Fruit fly (Drosophila melanogaster): ENCODE data around the gene mRpL47.

mRpL47 gene

DNA sequence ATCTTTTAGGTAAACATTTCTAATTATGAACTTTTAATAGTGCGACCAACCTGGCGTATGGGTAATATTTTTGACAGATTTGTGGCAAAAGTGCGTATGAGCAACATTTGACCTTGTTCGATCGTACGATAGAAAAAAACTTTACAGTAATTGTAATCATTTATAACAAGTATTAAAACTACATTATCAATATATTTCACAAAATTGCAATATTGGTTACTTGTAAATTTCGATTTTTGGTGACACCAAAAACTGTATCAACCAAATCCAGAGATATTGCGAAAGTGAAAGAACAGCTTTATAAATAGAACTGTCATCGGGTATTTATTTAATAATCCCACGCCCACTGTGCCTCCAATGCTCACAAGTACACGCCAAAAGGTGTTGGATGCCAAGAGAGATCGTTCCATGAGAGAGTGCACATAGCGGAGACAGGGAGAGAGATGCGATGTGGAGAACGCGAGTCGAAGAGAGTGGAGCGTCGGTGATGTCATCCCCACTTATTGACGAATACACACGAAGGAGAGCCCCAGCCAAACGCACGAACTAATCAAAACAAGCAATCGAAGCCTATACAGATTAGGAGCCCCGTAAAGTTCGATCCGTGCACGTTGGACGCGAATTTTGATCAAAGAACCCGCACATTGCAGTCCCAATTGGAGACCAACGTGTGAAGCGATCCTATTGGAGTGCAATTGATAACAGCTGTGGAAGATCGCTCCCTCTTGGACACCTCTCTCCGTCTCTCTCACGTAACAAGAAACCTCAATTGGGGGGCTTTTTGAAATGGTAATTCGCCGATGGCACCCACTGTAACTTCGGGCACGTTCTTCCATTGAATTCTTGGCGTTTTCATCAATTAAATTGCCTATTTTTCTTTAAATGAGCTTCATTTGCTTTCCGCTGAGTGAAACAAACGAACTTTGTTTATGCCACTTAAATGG is 17.7 kb upstream of the mRpL47 start (continued):
- peak; percentile 89 for TF ChIP-seq Blimp-1 (GFP tag; optimal IDR thresholded peaks at IDR 0.05)
- TF ChIP-seq Oaz (GFP tag; IDR thresholded peaks at IDR 0.05), result peak; percentile 75
- peak; percentile 94 for TF ChIP-seq CG4820 (GFP tag; optimal IDR thresholded peaks at IDR 0.05)
- TF ChIP-seq Sry-β (GFP tag; optimal IDR thresholded peaks at IDR 0.05), result peak; percentile 71
- peak; percentile 61 for TF ChIP-seq CG43689 (GFP tag; IDR thresholded peaks at IDR 0.05)
- peak; percentile 90 for TF ChIP-seq CG16863 (GFP tag; optimal IDR thresholded peaks at IDR 0.05)
- peak; percentile 85 for TF ChIP-seq CG3838 (GFP tag; optimal IDR thresholded peaks at IDR 0.05)
- peak; percentile 89 for TF ChIP-seq CG12769 (tag; optimal IDR thresholded peaks at IDR 0.05)
- peak; percentile 81; the same call in 1 of the 2 replicates for TF ChIP-seq CG31224 (GFP tag; IDR thresholded peaks at IDR 0.05)
- TF ChIP-seq tio (GFP tag; optimal IDR thresholded peaks at IDR 0.05), result peak; percentile 97
- TF ChIP-seq CG13296 (GFP tag; optimal IDR thresholded peaks at IDR 0.05), result peak; percentile 98
- no peak for TF ChIP-seq Sin3A (optimal IDR thresholded peaks at IDR 0.05)
- no peak for TF ChIP-seq ato (GFP tag; IDR thresholded peaks at IDR 0.05; ENCODE audit: partially characterized antibody)
- peak; percentile 95 for TF ChIP-seq gcm (GFP tag; optimal IDR thresholded peaks at IDR 0.05)
- peak; percentile 98 for TF ChIP-seq CoRest (tag; optimal IDR thresholded peaks at IDR 0.05)
- TF ChIP-seq H15 (GFP tag; IDR thresholded peaks at IDR 0.05), result peak; percentile 79; the same call in 2 of the 3 replicates
- TF ChIP-seq da (GFP tag; optimal IDR thresholded peaks at IDR 0.05), result peak; percentile 66
- peak; percentile 53 for TF ChIP-seq yki (optimal IDR thresholded peaks at IDR 0.05)
- TF ChIP-seq CG17568 (GFP tag; optimal IDR thresholded peaks at IDR 0.05), result peak; percentile 87
- TF ChIP-seq CG4854 (GFP tag; optimal IDR thresholded peaks at IDR 0.05), result peak; percentile 93
- TF ChIP-seq danr (GFP tag; IDR thresholded peaks at IDR 0.05), result peak; percentile 92
- no peak for TF ChIP-seq hbn (GFP tag; IDR thresholded peaks at IDR 0.05; ENCODE audit: partially characterized antibody)
- TF ChIP-seq Ada2b (GFP tag; IDR thresholded peaks at IDR 0.05), result peak; percentile 83
- peak in 1 of 2 experiments; percentile 70 for TF ChIP-seq crp (GFP tag; optimal IDR thresholded peaks at IDR 0.05)
- TF ChIP-seq Neu2 (GFP tag; optimal IDR thresholded peaks at IDR 0.05; ENCODE audit: borderline replicate concordance), result peak; percentile 82
- peak; percentile 40 to 78 for TF ChIP-seq insv (GFP tag; optimal IDR thresholded peaks at IDR 0.05)
- peak; percentile 81 for TF ChIP-seq Myb (GFP tag; optimal IDR thresholded peaks at IDR 0.05)
- peak; percentile 95 for TF ChIP-seq zfh2 (GFP tag; optimal IDR thresholded peaks at IDR 0.05)
- peak; percentile 80 for TF ChIP-seq ci (GFP tag; IDR thresholded peaks at IDR 0.05)
- peak; percentile 77 for TF ChIP-seq ara (GFP tag; IDR thresholded peaks at IDR 0.05)
- TF ChIP-seq CG13123 (GFP tag; optimal IDR thresholded peaks at IDR 0.05), result peak; percentile 87
- TF ChIP-seq stc (GFP tag; IDR thresholded peaks at IDR 0.05), result peak; percentile 74
- no peak for TF ChIP-seq ham (GFP tag; IDR thresholded peaks at IDR 0.05)
- TF ChIP-seq CG4360 (GFP tag; IDR thresholded peaks at IDR 0.05), result 0 out of 2 replicates have a peak, but pooled peaks have one; percentile 41
- TF ChIP-seq rib (GFP tag; IDR thresholded peaks at IDR 0.05), result no peak; the same call in 1 of the 2 replicates
- TF ChIP-seq ash1 (GFP tag; optimal IDR thresholded peaks at IDR 0.05), result peak; percentile 33
- TF ChIP-seq repo (GFP tag; optimal IDR thresholded peaks at IDR 0.05), result peak; percentile 82
- TF ChIP-seq NC2α (GFP tag; optimal IDR thresholded peaks at IDR 0.05), result peak; percentile 75
- TF ChIP-seq CTCF (GFP tag; optimal IDR thresholded peaks at IDR 0.05), result peak; percentile 71
- peak; percentile 94 for TF ChIP-seq CG6683 (GFP tag; optimal IDR thresholded peaks at IDR 0.05)
- TF ChIP-seq CG10543 (GFP tag; optimal IDR thresholded peaks at IDR 0.05), result peak; percentile 98
- TF ChIP-seq B-H2 (GFP tag; optimal IDR thresholded peaks at IDR 0.05), result peak; percentile 94
- TF ChIP-seq crol (GFP tag; IDR thresholded peaks at IDR 0.05), result no peak
- TF ChIP-seq CG30403 (GFP tag; optimal IDR thresholded peaks at IDR 0.05), result peak; percentile 99
- peak; percentile 93 for TF ChIP-seq Chrac-16 (GFP tag; optimal IDR thresholded peaks at IDR 0.05)
- TF ChIP-seq trem (tag; optimal IDR thresholded peaks at IDR 0.05), result peak; percentile 82
- peak; percentile 96 for TF ChIP-seq CG10979 (tag; optimal IDR thresholded peaks at IDR 0.05)
- peak; percentile 94 for TF ChIP-seq jumu (GFP tag; optimal IDR thresholded peaks at IDR 0.05)
- TF ChIP-seq CG12155 (GFP tag; optimal IDR thresholded peaks at IDR 0.05), result peak; percentile 93
- TF ChIP-seq Taf1 (GFP tag; IDR thresholded peaks at IDR 0.05), result peak; percentile 85
